Worm (Caenorhabditis elegans): ENCODE results near the gene T22H9.1.

- no peak for TF ChIP-seq him-1 (tag; optimal IDR thresholded peaks at IDR 0.05)
- no peak for TF ChIP-seq dao-5 (tag; optimal IDR thresholded peaks at IDR 0.05)
- no peak for TF ChIP-seq W03F9.2 (tag; optimal IDR thresholded peaks at IDR 0.05)
Observed at ce11 chrV:330625-331024, 28.9 kb upstream of the T22H9.1 start, which contains the start of gene abt-4.
